Worm (Caenorhabditis elegans): ENCODE data around the gene F08D12.12.

F08D12.12 gene

ce11 chrII:2815017-2815416 is 28.1 kb upstream of the F08D12.12 start (continued):
- TF ChIP-seq rec-8 (tag; optimal IDR thresholded peaks at IDR 0.05) (no peak), fkh-3 (tag; optimal IDR thresholded peaks at IDR 0.05) (no peak), K11D2.4 (GFP tag; IDR thresholded peaks at IDR 0.05) (no peak)

- no peak for TF ChIP-seq lin-35 (GFP tag; optimal IDR thresholded peaks at IDR 0.05)
- TF ChIP-seq hmg-1.2 (GFP tag; IDR thresholded peaks at IDR 0.05), result peak; percentile 80
- 0 out of 2 replicates have a peak, but pooled peaks have one; percentile 43 for TF ChIP-seq zfh-2 (GFP tag; conservative IDR thresholded peaks at IDR 0.05)
These were observed 20.9 kb upstream of the F08D12.12 start, which contains the start of gene K12H6.12 for ce11 chrII:2807674-2808206. K12H6.12 (plus strand) TSS chrII:2808156.

DNA sequence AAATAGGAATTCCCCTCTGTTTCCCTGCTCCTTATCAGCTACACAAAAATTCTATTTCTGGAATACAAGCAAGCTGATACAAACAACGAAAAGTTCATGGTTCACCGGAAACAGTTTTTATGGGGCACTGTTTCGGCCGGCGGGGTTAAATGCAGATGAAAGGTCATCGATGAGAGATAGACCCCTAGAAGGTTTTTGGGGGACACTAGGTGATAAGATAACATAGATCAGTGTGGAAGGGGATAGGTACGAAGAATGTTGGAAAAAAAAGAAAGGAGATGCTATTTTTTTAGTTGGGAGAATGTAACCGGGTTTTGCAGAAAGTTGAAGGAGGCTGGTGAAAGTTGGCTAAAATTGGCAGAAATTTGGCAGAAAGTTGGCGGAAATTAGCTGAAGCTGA is 18.7 kb upstream of the F08D12.12 start:
- TF ChIP-seq F49E8.2 (tag; optimal IDR thresholded peaks at IDR 0.05; ENCODE audit: insufficient read depth), result no peak
- TF ChIP-seq lin-54 (GFP tag; optimal IDR thresholded peaks at IDR 0.05), result no peak
- no peak for TF ChIP-seq ets-4 (GFP tag; optimal IDR thresholded peaks at IDR 0.05)
- TF ChIP-seq him-1 (tag; optimal IDR thresholded peaks at IDR 0.05), result no peak
- TF ChIP-seq madf-8 (GFP tag; conservative IDR thresholded peaks at IDR 0.05), result no peak
- TF ChIP-seq fkh-3 (tag; optimal IDR thresholded peaks at IDR 0.05), result no peak
- TF ChIP-seq F22D6.2 (tag; optimal IDR thresholded peaks at IDR 0.05), result no peak
- TF ChIP-seq mcd-1 (GFP tag; IDR thresholded peaks at IDR 0.05), result no peak
- no peak for TF ChIP-seq K12H6.12 (tag; optimal IDR thresholded peaks at IDR 0.05)
- TF ChIP-seq dpl-1 (GFP tag; optimal IDR thresholded peaks at IDR 0.05), result no peak
- no peak for TF ChIP-seq rpc-1 (optimal IDR thresholded peaks at IDR 0.05)
- TF ChIP-seq rpc-1 (tag; optimal IDR thresholded peaks at IDR 0.05), result no peak
- no peak for TF ChIP-seq zfh-2 (GFP tag; conservative IDR thresholded peaks at IDR 0.05)
- no peak for TF ChIP-seq B0019.2 (GFP tag; conservative IDR thresholded peaks at IDR 0.05)
- TF ChIP-seq ccch-3 (GFP tag; optimal IDR thresholded peaks at IDR 0.05), result no peak
- TF ChIP-seq snpc-1.3 (tag; optimal IDR thresholded peaks at IDR 0.05; ENCODE audit: insufficient read depth), result no peak
- TF ChIP-seq C06A6.2 (GFP tag; conservative IDR thresholded peaks at IDR 0.05), result no peak
- no peak for TF ChIP-seq F39B2.1 (GFP tag; IDR thresholded peaks at IDR 0.05)
- TF ChIP-seq cebp-2 (GFP tag; IDR thresholded peaks at IDR 0.05), result no peak

- no peak for TF ChIP-seq somi-1 (GFP tag; optimal IDR thresholded peaks at IDR 0.05)
- TF ChIP-seq Y53G8AR.9 (GFP tag; conservative IDR thresholded peaks at IDR 0.05), result 0 out of 2 replicates have a peak, but pooled peaks have one; percentile 29
- no peak for TF ChIP-seq ztf-6 (GFP tag; IDR thresholded peaks at IDR 0.05)
- TF ChIP-seq T26A5.8 (tag; optimal IDR thresholded peaks at IDR 0.05), result no peak
- TF ChIP-seq ceh-40 (GFP tag; IDR thresholded peaks at IDR 0.05), result no peak
- TF ChIP-seq cebp-1 (GFP tag; IDR thresholded peaks at IDR 0.05), result no peak
- TF ChIP-seq cebp-1 (tag; optimal IDR thresholded peaks at IDR 0.05), result peak; percentile 46
- no peak for TF ChIP-seq madf-6 (GFP tag; IDR thresholded peaks at IDR 0.05)
- TF ChIP-seq nhr-27 (tag; optimal IDR thresholded peaks at IDR 0.05), result no peak
- peak; percentile 65 for TF ChIP-seq nhr-80 (tag; optimal IDR thresholded peaks at IDR 0.05)
- 0 out of 2 replicates have a peak, but pooled peaks have one; percentile 30 for TF ChIP-seq let-526 (GFP tag; IDR thresholded peaks at IDR 0.05)
- TF ChIP-seq hmg-1.2 (GFP tag; IDR thresholded peaks at IDR 0.05), result peak; percentile 81
- TF ChIP-seq Y56A3A.18 (GFP tag; IDR thresholded peaks at IDR 0.05), result no peak
- TF ChIP-seq snpc-4 (GFP tag; optimal IDR thresholded peaks at IDR 0.05), result no peak
- TF ChIP-seq snpc-4 (tag; optimal IDR thresholded peaks at IDR 0.05), result no peak
- 0 out of 2 replicates have a peak, but pooled peaks have one; percentile 25 for TF ChIP-seq mcd-1 (GFP tag; IDR thresholded peaks at IDR 0.05)
- no peak for TF ChIP-seq F57A8.1 (GFP tag; optimal IDR thresholded peaks at IDR 0.05)
- TF ChIP-seq ceh-100 (GFP tag; IDR thresholded peaks at IDR 0.05), result peak; percentile 10; the same call in 1 of the 2 replicates
These were observed 18.1 kb upstream of the F08D12.12 start for ce11 chrII:2804949-2805348.

All from whole organism, young adult.